Fruit fly (Drosophila melanogaster): ENCODE results near the gene MED15.

Gene MED15

DNA sequence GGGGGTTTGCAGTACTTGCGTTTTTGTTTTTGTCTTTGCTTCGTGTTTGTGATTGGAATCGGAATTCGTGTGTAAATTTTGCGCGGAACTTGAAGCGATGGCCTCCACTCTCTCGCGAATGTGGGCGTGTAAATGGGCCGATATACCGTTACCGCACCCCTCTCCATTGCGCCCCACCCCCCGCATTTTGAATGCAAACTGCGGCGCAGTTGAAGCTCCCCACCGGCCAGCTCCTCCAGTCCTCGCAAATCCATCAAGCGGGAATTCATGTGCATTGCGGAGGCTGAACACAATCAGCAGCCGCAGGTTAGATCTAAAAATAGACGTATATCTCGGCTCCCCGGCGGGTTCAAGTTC is 8.6 kb downstream of the MED15 start:
- peak; percentile 47 for TF ChIP-seq Hr83 (GFP tag; optimal IDR thresholded peaks at IDR 0.05; ENCODE audit: poor library complexity, severe bottlenecking)
- no peak for TF ChIP-seq CrebA (GFP tag; optimal IDR thresholded peaks at IDR 0.05; ENCODE audit: borderline replicate concordance)
- no peak for TF ChIP-seq Rel (GFP tag; optimal IDR thresholded peaks at IDR 0.05)
- TF ChIP-seq Rel (tag; optimal IDR thresholded peaks at IDR 0.05), result peak; percentile 52

DNA sequence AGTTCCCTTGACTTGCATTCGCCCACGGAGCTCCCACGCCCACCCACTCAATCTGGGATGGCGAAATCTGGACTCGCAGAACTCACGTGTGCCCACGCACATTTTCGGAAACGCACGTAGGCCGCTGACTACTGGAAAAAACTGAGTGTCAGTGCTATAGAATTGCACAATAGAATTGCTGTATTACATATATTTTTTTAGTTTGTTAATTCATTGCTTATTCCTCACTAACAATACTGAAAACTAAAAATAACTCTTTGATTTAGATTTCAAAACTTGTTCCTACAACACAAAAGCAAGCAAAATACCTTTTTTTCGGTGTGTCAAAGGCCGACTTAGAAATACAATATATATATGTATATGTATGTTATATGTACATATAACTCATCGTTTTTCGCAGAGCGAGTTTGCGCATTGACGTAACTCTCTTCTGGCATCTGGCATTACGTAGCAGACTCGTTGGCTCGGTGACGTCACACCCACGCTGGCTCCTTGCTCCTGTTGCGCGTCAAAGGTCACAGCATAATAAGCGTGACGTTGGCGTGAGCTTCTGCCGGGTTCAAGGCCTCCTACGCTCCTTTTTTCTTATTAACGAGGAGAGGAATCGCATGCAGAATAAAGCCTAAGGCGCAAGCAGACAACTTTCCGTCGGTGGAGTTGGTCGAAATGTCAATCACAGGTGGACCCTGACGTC is 9.1 kb downstream of the MED15 start:
- no peak for TF ChIP-seq Mio (GFP tag; optimal IDR thresholded peaks at IDR 0.05)
- TF ChIP-seq Dfd (GFP tag; optimal IDR thresholded peaks at IDR 0.05), result no peak
- no peak for TF ChIP-seq CG9705 (GFP tag; optimal IDR thresholded peaks at IDR 0.05)
- TF ChIP-seq pan (optimal IDR thresholded peaks at IDR 0.05), result no peak
- TF ChIP-seq fru (GFP tag; optimal IDR thresholded peaks at IDR 0.05), result peak; percentile 24
- TF ChIP-seq dsf (GFP tag; optimal IDR thresholded peaks at IDR 0.05; ENCODE audit: borderline replicate concordance), result no peak
- TF ChIP-seq OdsH (GFP tag; optimal IDR thresholded peaks at IDR 0.05), result peak; percentile 22
- TF ChIP-seq N (GFP tag; optimal IDR thresholded peaks at IDR 0.05), result no peak
- no peak for TF ChIP-seq br (GFP tag; optimal IDR thresholded peaks at IDR 0.05)
- no peak for TF ChIP-seq Hr83 (GFP tag; optimal IDR thresholded peaks at IDR 0.05; ENCODE audit: poor library complexity, severe bottlenecking)
- TF ChIP-seq Hr78 (GFP tag; optimal IDR thresholded peaks at IDR 0.05), result no peak
- TF ChIP-seq lola (GFP tag; optimal IDR thresholded peaks at IDR 0.05), result no peak
- TF ChIP-seq dmrt93B (GFP tag; optimal IDR thresholded peaks at IDR 0.05), result no peak
- TF ChIP-seq brk (GFP tag; optimal IDR thresholded peaks at IDR 0.05), result no peak
- TF ChIP-seq Myc (optimal IDR thresholded peaks at IDR 0.05), result no peak
- peak in 1 of 2 experiments; percentile 67 for TF ChIP-seq foxo (GFP tag; optimal IDR thresholded peaks at IDR 0.05)
- no peak for TF ChIP-seq Dif (GFP tag; optimal IDR thresholded peaks at IDR 0.05; ENCODE audit: partially characterized antibody)
- TF ChIP-seq sv (GFP tag; optimal IDR thresholded peaks at IDR 0.05), result peak; percentile 45
- no peak for TF ChIP-seq Vsx2 (GFP tag; optimal IDR thresholded peaks at IDR 0.05; ENCODE audit: partially characterized antibody)
- TF ChIP-seq HLH106 (tag; optimal IDR thresholded peaks at IDR 0.05), result peak; percentile 37
- TF ChIP-seq Hnf4 (GFP tag; optimal IDR thresholded peaks at IDR 0.05), result no peak
- TF ChIP-seq h (GFP tag; optimal IDR thresholded peaks at IDR 0.05), result peak; percentile 46
- TF ChIP-seq sage (GFP tag; optimal IDR thresholded peaks at IDR 0.05), result no peak
- no peak for TF ChIP-seq woc (GFP tag; optimal IDR thresholded peaks at IDR 0.05)
- TF ChIP-seq jim (GFP tag; optimal IDR thresholded peaks at IDR 0.05), result no peak
- TF ChIP-seq tai (GFP tag; optimal IDR thresholded peaks at IDR 0.05), result no peak
- TF ChIP-seq psq (GFP tag; optimal IDR thresholded peaks at IDR 0.05), result no peak
- no peak for TF ChIP-seq Abd-B (GFP tag; optimal IDR thresholded peaks at IDR 0.05)
- TF ChIP-seq dl (GFP tag; optimal IDR thresholded peaks at IDR 0.05; ENCODE audit: insufficient read depth in 1 of 2, partially characterized antibody in 2 of 2), result no peak
- peak; percentile 52 for TF ChIP-seq ey (GFP tag; optimal IDR thresholded peaks at IDR 0.05)
- TF ChIP-seq Sp1 (GFP tag; optimal IDR thresholded peaks at IDR 0.05), result peak; percentile 4
- TF ChIP-seq Jra (GFP tag; optimal IDR thresholded peaks at IDR 0.05), result no peak
- peak; percentile 66 for TF ChIP-seq rgr (GFP tag; optimal IDR thresholded peaks at IDR 0.05)
- no peak for TF ChIP-seq CG32264 (GFP tag; optimal IDR thresholded peaks at IDR 0.05)

DNA sequence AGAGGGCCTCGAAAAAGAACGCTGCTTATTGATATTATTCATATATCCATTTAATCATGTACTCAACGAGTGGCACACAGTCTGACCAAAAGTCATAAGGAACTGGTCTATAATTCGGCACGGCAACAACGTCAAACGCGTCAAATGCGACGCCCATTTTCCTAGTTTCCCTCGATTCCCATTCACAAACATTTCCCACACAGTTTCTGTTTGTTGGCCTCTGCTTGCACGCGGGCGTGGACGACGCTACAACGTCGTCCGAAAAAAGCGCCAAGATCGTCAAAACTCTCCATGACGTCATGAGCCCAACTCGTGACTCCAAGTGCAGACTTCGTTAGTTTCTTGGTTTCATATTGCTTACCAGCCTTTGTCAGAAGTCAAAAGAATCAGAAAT is 9.6 kb downstream of the MED15 start:
- TF ChIP-seq lola (GFP tag; optimal IDR thresholded peaks at IDR 0.05), result no peak
